Fruit fly (Drosophila melanogaster) whole organism, wandering third instar larva: ENCODE measurements around the gene CG12784.

Experiments
- Abd-B ChIP-seq: fragments of >200 bp; optimal IDR thresholded peaks from 2 replicates; lab custom pipeline; 2017; ENCODE audit warnings: missing biosample characterization, missing genetic modification characterization
- CG32264 ChIP-seq: fragments of 200-800 bp; sonication (Bioruptor generic); optimal IDR thresholded peaks from 2 replicates; lab custom pipeline; 2016; ENCODE audit warnings: missing biosample characterization, missing genetic modification characterization
- CG9705 ChIP-seq: fragments of 200-800 bp; sonication (Bioruptor generic); optimal IDR thresholded peaks from 2 replicates; lab custom pipeline; 2018; ENCODE audit warnings: missing biosample characterization, mild to moderate bottlenecking, missing genetic modification characterization
- Dfd ChIP-seq: fragments of >200 bp; optimal IDR thresholded peaks from 2 replicates; lab custom pipeline; 2017; ENCODE audit warnings: missing biosample characterization, missing genetic modification characterization
- Dif ChIP-seq: fragments of 200-275, 200-300 bp; sonication (Bioruptor generic); optimal IDR thresholded peaks from 2 replicates; lab custom pipeline; 2018; ENCODE audit warnings: missing biosample characterization, missing genetic modification characterization; ENCODE audit not compliant: partially characterized antibody
- GATAd ChIP-seq: sonication (Bioruptor generic); optimal IDR thresholded peaks from 2 replicates; lab custom pipeline; 2016; ENCODE audit warnings: missing biosample characterization, missing genetic modification characterization
- HLH106 ChIP-seq: fragments of 200-800 bp; optimal IDR thresholded peaks from 3 replicates; lab custom pipeline; 2019; ENCODE audit warnings: missing biosample characterization, mild to moderate bottlenecking, missing genetic modification characterization, moderate library complexity
- Hnf4 ChIP-seq: fragments of 200-800 bp; sonication (Bioruptor generic); optimal IDR thresholded peaks from 2 replicates; lab custom pipeline; 2016; ENCODE audit warnings: missing biosample characterization, mild to moderate bottlenecking, missing genetic modification characterization
- Hr83 ChIP-seq: fragments of 200-300 bp; sonication (Bioruptor generic); optimal IDR thresholded peaks from 2 replicates; lab custom pipeline; 2016; ENCODE audit warnings: missing biosample characterization, mild to moderate bottlenecking, missing genetic modification characterization, moderate library complexity; ENCODE audit not compliant: poor library complexity, severe bottlenecking
- Myc ChIP-seq: fragments of >200 bp; optimal IDR thresholded peaks from 2 replicates; lab custom pipeline; 2017
- N ChIP-seq: fragments of >200 bp; optimal IDR thresholded peaks from 2 replicates; lab custom pipeline; 2018; ENCODE audit warnings: missing biosample characterization, missing external identifiers, missing genetic modification characterization
- OdsH ChIP-seq: fragments of 200-800 bp; sonication (Bioruptor generic); optimal IDR thresholded peaks from 2 replicates; lab custom pipeline; 2016; ENCODE audit warnings: missing biosample characterization, mild to moderate bottlenecking, missing genetic modification characterization
- Rel ChIP-seq, 2 experiments: fragments of 200-800 bp; sonication (Bioruptor generic) in 1 of 2; optimal IDR thresholded peaks; 2 replicates in 1 of 2; 3 replicates in 1 of 2; lab custom pipeline; 2016 to 2019; ENCODE audit warnings: mild to moderate bottlenecking in 2 of 2, missing biosample characterization in 2 of 2, missing genetic modification characterization in 2 of 2, moderate library complexity in 1 of 2
- Sp1 ChIP-seq: fragments of 200-800 bp; sonication (Bioruptor generic); optimal IDR thresholded peaks from 3 replicates; lab custom pipeline; 2019; ENCODE audit warnings: missing biosample characterization, mild to moderate bottlenecking, missing genetic modification characterization, moderate library complexity
- Vsx2 ChIP-seq: fragments of 200-300, 225-300 bp; sonication (Bioruptor generic); optimal IDR thresholded peaks from 2 replicates; lab custom pipeline; 2018; ENCODE audit warnings: missing biosample characterization, missing genetic modification characterization; ENCODE audit not compliant: partially characterized antibody
- br ChIP-seq: fragments of 200-800 bp; sonication (Bioruptor generic); optimal IDR thresholded peaks from 2 replicates; lab custom pipeline; 2016; ENCODE audit warnings: missing biosample characterization, missing genetic modification characterization
- dl ChIP-seq, 2 experiments: fragments of 175-275, 200-275 bp in 1 of 2; fragments of 200-275 bp in 1 of 2; sonication (Bioruptor generic); optimal IDR thresholded peaks; lab custom pipeline; 2018; ENCODE audit warnings: mild to moderate bottlenecking in 2 of 2, missing biosample characterization in 2 of 2, missing genetic modification characterization in 2 of 2, moderate library complexity in 2 of 2; ENCODE audit not compliant: partially characterized antibody in 2 of 2, insufficient read depth in 1 of 2
- dmrt93B ChIP-seq: fragments of 200-800 bp; sonication (Bioruptor generic); optimal IDR thresholded peaks from 2 replicates; lab custom pipeline; 2018; ENCODE audit warnings: missing biosample characterization, mild to moderate bottlenecking, missing genetic modification characterization
- dsf ChIP-seq: sonication (Bioruptor generic); optimal IDR thresholded peaks from 2 replicates; lab custom pipeline; 2016; ENCODE audit warnings: missing biosample characterization, missing genetic modification characterization, borderline replicate concordance
- ey ChIP-seq: fragments of 200-800 bp; sonication (Bioruptor generic); optimal IDR thresholded peaks from 2 replicates; lab custom pipeline; 2016; ENCODE audit warnings: missing biosample characterization, missing genetic modification characterization
- fru ChIP-seq: fragments of 200-800 bp; sonication (Bioruptor generic); optimal IDR thresholded peaks from 3 replicates; lab custom pipeline; 2016; ENCODE audit warnings: missing biosample characterization, mild to moderate bottlenecking, missing genetic modification characterization
- h ChIP-seq: fragments of 200-800 bp; sonication (Bioruptor generic); optimal IDR thresholded peaks from 3 replicates; lab custom pipeline; 2016; ENCODE audit warnings: missing biosample characterization, mild to moderate bottlenecking, missing genetic modification characterization
- jim ChIP-seq: fragments of 175-275, 200-325 bp; sonication (Bioruptor generic); optimal IDR thresholded peaks from 2 replicates; lab custom pipeline; 2016; ENCODE audit warnings: missing biosample characterization, mild to moderate bottlenecking, missing genetic modification characterization
- lola ChIP-seq: fragments of >200 bp; optimal IDR thresholded peaks from 2 replicates; lab custom pipeline; 2017; ENCODE audit warnings: missing biosample characterization, missing genetic modification characterization
- pan ChIP-seq: fragments of >200 bp; optimal IDR thresholded peaks from 2 replicates; lab custom pipeline; 2017
- psq ChIP-seq: fragments of 200-800 bp; sonication (Bioruptor generic); optimal IDR thresholded peaks from 3 replicates; lab custom pipeline; 2017; ENCODE audit warnings: missing biosample characterization, mild to moderate bottlenecking, missing genetic modification characterization, moderate library complexity
- sage ChIP-seq: fragments of 200-800 bp; sonication (Bioruptor generic); optimal IDR thresholded peaks from 2 replicates; lab custom pipeline; 2016; ENCODE audit warnings: missing biosample characterization, mild to moderate bottlenecking, missing genetic modification characterization
- sv ChIP-seq: fragments of 200-800 bp; sonication (Bioruptor generic); optimal IDR thresholded peaks from 3 replicates; lab custom pipeline; 2016; ENCODE audit warnings: missing biosample characterization, missing genetic modification characterization
- tai ChIP-seq: sonication (Bioruptor generic); optimal IDR thresholded peaks from 2 replicates; lab custom pipeline; 2016; ENCODE audit warnings: missing biosample characterization, missing genetic modification characterization
- usp ChIP-seq: fragments of >200 bp; optimal IDR thresholded peaks from 2 replicates; lab custom pipeline; 2017; ENCODE audit warnings: missing biosample characterization, missing genetic modification characterization
- woc ChIP-seq: sonication (Bioruptor generic); optimal IDR thresholded peaks from 2 replicates; lab custom pipeline; 2016; ENCODE audit warnings: missing biosample characterization, mild to moderate bottlenecking, missing genetic modification characterization

Gene CG12784

dm6 chr3R:15762815-15763214 is at the start of gene CG12784:
Gene CG12784, plus strand, starts transcription at chr3R:15763115.
- TF ChIP-seq usp (no peak), lola (no peak), jim (GFP tag; lab: Kevin White, UChicago) (no peak), CG9705 (GFP tag; lab: Kevin White, UChicago) (no peak), Hr83 (GFP tag; lab: Kevin White, UChicago) (no peak), Myc (lab: Kevin White, UChicago) (no peak), ey (GFP tag; lab: Kevin White, UChicago) (no peak), Abd-B (no peak), GATAd (GFP tag; lab: Kevin White, UChicago) (no peak), Sp1 (no peak), psq (no peak), Dif (GFP tag; lab: Kevin White, UChicago) (no peak), pan (lab: Kevin White, UChicago) (no peak), br (GFP tag; lab: Kevin White, UChicago) (no peak), CG32264 (no peak)

DNA sequence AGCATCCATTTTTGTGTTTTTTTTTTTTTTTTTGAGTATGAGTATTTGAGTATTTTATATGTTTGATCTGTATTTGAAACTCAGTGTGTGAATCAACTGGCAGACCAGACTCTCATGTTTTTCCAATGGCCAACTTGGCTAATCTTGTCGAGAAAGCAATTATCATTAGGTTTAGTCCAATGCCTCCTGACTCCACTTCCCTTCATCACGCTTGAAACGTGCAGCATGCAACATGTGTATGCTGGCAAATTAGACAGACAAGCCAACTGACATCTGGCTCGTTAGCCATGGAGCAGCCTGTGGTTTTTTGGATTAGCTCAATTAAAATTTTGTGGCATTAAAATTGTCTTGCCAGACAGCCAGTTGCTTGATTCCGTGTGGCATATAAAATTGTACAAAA is 46.4 kb upstream of the CG12784 start, which contains the start of gene CG31294:
TSS of gene CG31294 (minus strand) at position 101 of the 400 bp plus-strand sequence.
- TF ChIP-seq CG9705 (GFP tag; lab: Kevin White, UChicago): no peak
- no peak for TF ChIP-seq Hnf4
- TF ChIP-seq psq: no peak
- no peak for TF ChIP-seq ey (GFP tag; lab: Kevin White, UChicago)
- no peak for TF ChIP-seq GATAd (GFP tag; lab: Kevin White, UChicago)
- TF ChIP-seq Hr83 (GFP tag; lab: Kevin White, UChicago): no peak
- TF ChIP-seq Myc (lab: Kevin White, UChicago): no peak
- no peak for TF ChIP-seq pan (lab: Kevin White, UChicago)
- TF ChIP-seq Dfd (GFP tag; lab: Kevin White, UChicago): no peak
- no peak for TF ChIP-seq usp
- TF ChIP-seq OdsH: no peak
- no peak for TF ChIP-seq sage
- no peak for TF ChIP-seq dmrt93B (GFP tag; lab: Kevin White, UChicago)
- TF ChIP-seq Rel (GFP tag; optimal IDR thresholded peaks at IDR 0.05; lab: Kevin White, UChicago): no peak
- TF ChIP-seq Rel (tag; optimal IDR thresholded peaks at IDR 0.05; lab: Kevin White, UChicago): no peak
- TF ChIP-seq fru: no peak
- no peak for TF ChIP-seq HLH106 (tag; lab: Kevin White, UChicago)
- TF ChIP-seq sv (GFP tag; lab: Kevin White, UChicago): no peak
- TF ChIP-seq h: no peak

- TF ChIP-seq Dfd (GFP tag; lab: Kevin White, UChicago) (peak; percentile 53), CG9705 (GFP tag; lab: Kevin White, UChicago) (no peak), HLH106 (tag; lab: Kevin White, UChicago) (no peak), sage (no peak)
Observed at dm6 chr3R:15730629-15731028, 32.3 kb upstream of the CG12784 start.

DNA sequence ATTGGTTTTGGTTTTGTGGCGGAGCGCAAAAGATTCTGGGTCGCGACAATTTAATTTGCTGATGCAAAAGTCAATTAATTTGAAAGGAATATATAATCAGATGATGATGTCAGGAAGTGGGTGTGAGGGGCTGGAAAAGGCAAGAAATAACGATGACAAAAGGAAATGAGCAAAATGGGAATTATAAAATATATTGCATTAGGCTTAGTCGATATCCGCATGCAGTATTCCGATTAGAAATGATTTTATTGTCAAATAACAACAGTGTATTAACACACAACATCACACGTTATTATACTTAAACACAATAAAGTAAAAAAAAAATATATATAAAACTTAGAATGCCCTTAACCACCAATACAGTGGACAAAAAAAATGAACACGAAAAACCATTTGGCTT is 31.5 kb upstream of the CG12784 start, which contains the start of gene CG34274:
TSS of gene CG34274 (plus strand) at position 301 of the 400 bp plus-strand sequence.
- no peak for TF ChIP-seq Vsx2 (GFP tag; lab: Kevin White, UChicago)

DNA sequence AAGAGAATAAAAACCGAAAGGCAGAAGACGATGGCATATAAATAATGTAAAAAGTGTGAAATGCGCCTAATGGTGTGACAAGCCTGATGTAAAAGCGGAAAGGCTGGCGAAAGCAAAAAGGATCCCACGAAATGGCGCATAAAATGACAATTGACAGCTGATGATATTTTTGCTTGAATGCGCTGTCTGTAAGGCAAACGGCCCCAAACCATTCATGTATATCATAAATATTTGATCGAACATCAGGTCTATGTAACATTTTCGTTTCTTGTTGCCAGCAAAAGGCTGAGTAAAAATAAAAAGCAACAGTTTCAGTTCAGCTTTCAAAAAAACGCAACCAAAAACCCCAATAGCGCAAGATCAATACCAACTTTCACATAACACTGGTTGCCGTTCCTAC is 18.6 kb upstream of the CG12784 start, which contains the start of gene CG4520:
TSS of gene CG4520 (plus strand) at position 301 of the 400 bp plus-strand sequence.
- TF ChIP-seq Hr83 (GFP tag; lab: Kevin White, UChicago) (no peak), psq (no peak), Rel (GFP tag; optimal IDR thresholded peaks at IDR 0.05; lab: Kevin White, UChicago) (no peak), Rel (tag; optimal IDR thresholded peaks at IDR 0.05; lab: Kevin White, UChicago) (no peak), Dfd (GFP tag; lab: Kevin White, UChicago) (no peak), sage (no peak), dl (GFP tag; optimal IDR thresholded peaks at IDR 0.05; lab: Kevin White, UChicago; ENCODE audit: insufficient read depth in 1 of 2, partially characterized antibody in 2 of 2) (no peak), woc (GFP tag; lab: Kevin White, UChicago) (no peak), dsf (GFP tag; lab: Kevin White, UChicago) (no peak), tai (GFP tag; lab: Kevin White, UChicago) (no peak), N (no peak), Abd-B (no peak)
